Worm (Caenorhabditis elegans) whole organism, L2 larva: ENCODE results near the gene sna-3.

Experiments used
- C34F6.9 ChIP-seq: fragments of 150-350 bp; optimal IDR thresholded peaks from 2 replicates; lab custom pipeline; 2014; ENCODE audit warnings: missing biosample characterization, missing genetic modification characterization
- F13H6.1 ChIP-seq: sonication (generic microtip); optimal IDR thresholded peaks from 2 replicates; lab custom pipeline; 2016; ENCODE audit warnings: missing genetic modification characterization, missing compliant biosample characterization
- R02D3.7 ChIP-seq: fragments of 150-350 bp; optimal IDR thresholded peaks from 2 replicates; lab custom pipeline; 2014; ENCODE audit warnings: missing biosample characterization, missing genetic modification characterization
- Y55F3AM.14 ChIP-seq: fragments of 200-800 bp; sonication (Bioruptor generic); optimal IDR thresholded peaks from 2 replicates; lab custom pipeline; 2018; ENCODE audit warnings: mild to moderate bottlenecking, missing genetic modification characterization, missing compliant biosample characterization
- alr-1 ChIP-seq: fragments of 150-350 bp; optimal IDR thresholded peaks from 2 replicates; lab custom pipeline; 2014; ENCODE audit warnings: missing biosample characterization, missing genetic modification characterization
- aly-2 ChIP-seq: fragments of 150-350 bp; optimal IDR thresholded peaks from 2 replicates; lab custom pipeline; 2014; ENCODE audit warnings: missing biosample characterization, missing genetic modification characterization
- blmp-1 ChIP-seq: sonication (generic microtip); optimal IDR thresholded peaks from 2 replicates; lab custom pipeline; 2017; ENCODE audit warnings: missing genetic modification characterization, mild to moderate bottlenecking, missing compliant biosample characterization, antibody characterized with exemption, moderate library complexity; ENCODE audit not compliant: insufficient read depth
- ceh-16 ChIP-seq: fragments of 150-350 bp; optimal IDR thresholded peaks from 2 replicates; lab custom pipeline; 2014; ENCODE audit warnings: missing biosample characterization, missing genetic modification characterization
- ceh-82 ChIP-seq: fragments of 150-350 bp; optimal IDR thresholded peaks from 2 replicates; lab custom pipeline; 2014; ENCODE audit warnings: missing biosample characterization, missing genetic modification characterization
- crh-2 ChIP-seq: sonication (generic microtip); optimal IDR thresholded peaks from 2 replicates; lab custom pipeline; 2017; ENCODE audit warnings: missing biosample characterization, missing genetic modification characterization
- elt-3 ChIP-seq: sonication (generic microtip); optimal IDR thresholded peaks from 2 replicates; lab custom pipeline; 2017; ENCODE audit warnings: missing biosample characterization, missing genetic modification characterization
- fos-1 ChIP-seq: fragments of 150-350 bp; optimal IDR thresholded peaks from 2 replicates; lab custom pipeline; 2014; ENCODE audit warnings: missing biosample characterization, missing genetic modification characterization
- lin-11 ChIP-seq: fragments of 150-350 bp; sonication (generic microtip); optimal IDR thresholded peaks from 2 replicates; lab custom pipeline; 2014; ENCODE audit warnings: missing biosample characterization, missing genetic modification characterization, inconsistent platforms, mixed read lengths
- lin-13 ChIP-seq: fragments of 150-350 bp; optimal IDR thresholded peaks from 2 replicates; lab custom pipeline; 2014; ENCODE audit warnings: missing biosample characterization, missing genetic modification reagents, missing genetic modification characterization
- lin-39 ChIP-seq: fragments of 150-350 bp; optimal IDR thresholded peaks from 2 replicates; lab custom pipeline; 2014; ENCODE audit warnings: missing biosample characterization, missing genetic modification reagents, missing genetic modification characterization
- lsy-2 ChIP-seq, 2 experiments: fragments of 150-350 bp in 1 of 2; sonication (generic microtip) in 1 of 2; optimal IDR thresholded peaks; 2 replicates each; lab custom pipeline; 2014 to 2017; ENCODE audit warnings: missing biosample characterization in 2 of 2, missing genetic modification characterization in 2 of 2
- mab-5 ChIP-seq: fragments of 150-350 bp; optimal IDR thresholded peaks from 2 replicates; lab custom pipeline; 2014; ENCODE audit warnings: missing biosample characterization, missing genetic modification characterization
- mdl-1 ChIP-seq, 2 experiments: fragments of 150-350 bp in 1 of 2; sonication (generic microtip) in 1 of 2; optimal IDR thresholded peaks; 2 replicates each; lab custom pipeline; 2017; ENCODE audit warnings: missing biosample characterization in 2 of 2, missing genetic modification characterization in 2 of 2
- nhr-12 ChIP-seq: fragments of 150-350 bp; optimal IDR thresholded peaks from 2 replicates; lab custom pipeline; 2014; ENCODE audit warnings: missing biosample characterization, missing genetic modification characterization
- nhr-129 ChIP-seq: fragments of 150-350 bp; optimal IDR thresholded peaks from 2 replicates; lab custom pipeline; 2014; ENCODE audit warnings: missing biosample characterization, missing genetic modification characterization
- nhr-21 ChIP-seq: fragments of 150-350 bp; optimal IDR thresholded peaks from 2 replicates; lab custom pipeline; 2014; ENCODE audit warnings: missing biosample characterization, missing genetic modification characterization
- nhr-23 ChIP-seq: fragments of 150-350 bp; optimal IDR thresholded peaks from 2 replicates; lab custom pipeline; 2014; ENCODE audit warnings: missing biosample characterization, missing genetic modification reagents, missing genetic modification characterization
- nhr-237 ChIP-seq: fragments of 150-350 bp; optimal IDR thresholded peaks from 2 replicates; lab custom pipeline; 2014; ENCODE audit warnings: missing biosample characterization, missing genetic modification characterization
- nhr-25 ChIP-seq: fragments of 150-350 bp; sonication (generic microtip); optimal IDR thresholded peaks from 3 replicates; lab custom pipeline; 2014; ENCODE audit warnings: missing biosample characterization, missing genetic modification characterization
- nhr-6 ChIP-seq: fragments of 150-350 bp; optimal IDR thresholded peaks from 2 replicates; lab custom pipeline; 2014; ENCODE audit warnings: missing biosample characterization, missing genetic modification characterization
- nhr-77 ChIP-seq: fragments of 150-350 bp; optimal IDR thresholded peaks from 2 replicates; lab custom pipeline; 2014; ENCODE audit warnings: missing biosample characterization, missing genetic modification characterization
- sem-4 ChIP-seq: fragments of 150-350 bp; optimal IDR thresholded peaks from 2 replicates; lab custom pipeline; 2014; ENCODE audit warnings: missing biosample characterization, missing genetic modification reagents, missing genetic modification characterization
- skn-1 ChIP-seq: sonication (generic microtip); optimal IDR thresholded peaks from 2 replicates; lab custom pipeline; 2017; ENCODE audit warnings: missing biosample characterization, missing genetic modification characterization
- sma-3 ChIP-seq: sonication (generic microtip); optimal IDR thresholded peaks from 2 replicates; lab custom pipeline; 2016; ENCODE audit warnings: missing genetic modification reagents, missing genetic modification characterization, missing compliant biosample characterization
- sma-9 ChIP-seq, 2 experiments: fragments of 150-350 bp in 1 of 2; sonication (generic microtip) in 1 of 2; optimal IDR thresholded peaks; 2 replicates each; lab custom pipeline; 2014 to 2016; ENCODE audit warnings: missing genetic modification characterization in 2 of 2, mild to moderate bottlenecking in 1 of 2, missing biosample characterization in 1 of 2, missing compliant biosample characterization in 1 of 2, missing genetic modification reagents in 1 of 2, moderate library complexity in 1 of 2
- snpc-4 ChIP-seq: fragments of 150-350 bp; optimal IDR thresholded peaks from 2 replicates; lab custom pipeline; 2014; ENCODE audit warnings: missing biosample characterization, missing genetic modification characterization
- unc-39 ChIP-seq: fragments of 150-350 bp; optimal IDR thresholded peaks from 2 replicates; lab custom pipeline; 2014; ENCODE audit warnings: missing biosample characterization, missing genetic modification characterization
- unc-62 ChIP-seq: fragments of 150-350 bp; optimal IDR thresholded peaks from 2 replicates; lab custom pipeline; 2014; ENCODE audit warnings: missing biosample characterization, missing genetic modification reagents, missing genetic modification characterization
- zag-1 ChIP-seq: fragments of 150-350 bp; optimal IDR thresholded peaks from 2 replicates; lab custom pipeline; 2014; ENCODE audit warnings: missing biosample characterization, missing genetic modification characterization
- ztf-1 ChIP-seq: fragments of 200-800 bp; sonication (Bioruptor generic); conservative IDR thresholded peaks from 2 replicates; pipeline ENCODE4 v1.3.6; 2022; ENCODE audit warnings: missing genetic modification characterization, missing compliant biosample characterization
- ztf-11 ChIP-seq: sonication (generic microtip); optimal IDR thresholded peaks from 2 replicates; lab custom pipeline; 2017; ENCODE audit warnings: missing biosample characterization, missing genetic modification characterization
- ztf-4 ChIP-seq: fragments of 150-350 bp; optimal IDR thresholded peaks from 2 replicates; lab custom pipeline; 2014; ENCODE audit warnings: missing biosample characterization, missing genetic modification characterization

Gene sna-3

DNA sequence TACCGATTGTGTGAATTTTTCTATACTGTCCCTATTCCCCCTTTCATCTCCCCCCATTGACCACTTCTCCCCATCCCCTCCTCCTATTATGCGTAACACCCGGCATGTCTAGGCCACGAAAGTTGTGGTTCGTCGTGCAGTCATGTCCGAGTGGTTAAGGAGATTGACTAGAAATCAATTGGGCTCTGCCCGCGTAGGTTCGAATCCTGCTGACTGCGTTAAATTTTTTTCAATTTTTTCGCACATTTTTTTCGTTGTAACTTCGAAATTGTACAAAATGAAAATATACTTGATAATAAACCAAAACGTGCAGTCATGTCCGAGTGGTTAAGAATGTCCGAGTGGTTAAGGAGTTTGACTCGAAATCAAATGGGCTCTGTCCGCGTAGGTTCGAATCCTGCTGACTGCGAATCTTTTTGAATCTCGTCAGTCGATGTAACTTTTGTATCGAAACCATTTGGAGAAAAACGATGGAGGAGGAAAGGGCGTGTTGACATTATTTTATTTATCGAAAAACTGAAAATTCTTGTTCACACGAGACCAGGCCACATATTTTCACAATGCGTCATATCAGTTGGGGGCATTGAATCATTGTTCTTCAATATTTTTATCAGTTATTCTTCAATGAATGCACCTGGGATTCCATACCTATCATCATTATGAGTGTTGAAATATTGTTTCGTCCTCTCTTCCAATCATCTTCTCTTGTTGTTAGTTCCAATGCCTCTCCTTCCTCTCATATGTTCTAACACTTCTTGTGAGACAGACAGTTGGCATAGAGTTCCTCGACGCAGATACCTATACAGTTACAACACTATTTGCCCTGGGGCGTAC, 47.2 kb downstream of the sna-3 start, which contains the start of gene nfm-1 (continued):
- TF ChIP-seq aly-2 (tag; lab: Kevin White, UChicago) (no peak), F13H6.1 (peak; percentile 52), alr-1 (tag; lab: Kevin White, UChicago) (no peak), nhr-129 (peak; percentile 72), nhr-6 (tag; lab: Kevin White, UChicago) (no peak), lin-39 (tag; lab: Kevin White, UChicago) (no peak), sem-4 (tag; lab: Kevin White, UChicago) (no peak), sma-3 (GFP tag; lab: Kevin White, UChicago) (peak; percentile 56), skn-1 (peak; percentile 68), mab-5 (tag; lab: Kevin White, UChicago) (no peak), zag-1 (no peak), lsy-2 (tag; optimal IDR thresholded peaks at IDR 0.05; lab: Kevin White, UChicago) (peak; percentile 57 to 68), nhr-77 (tag; lab: Kevin White, UChicago) (no peak), lin-11 (peak; percentile 70), ceh-16 (tag; lab: Kevin White, UChicago) (no peak), ztf-1 (GFP tag; lab: Robert Waterston, UW) (no peak), nhr-21 (tag; lab: Kevin White, UChicago) (peak; percentile 60), C34F6.9 (tag; lab: Kevin White, UChicago) (peak; percentile 41), ztf-4 (tag; lab: Kevin White, UChicago) (peak; percentile 54), nhr-12 (tag; lab: Kevin White, UChicago) (no peak), unc-39 (tag; lab: Kevin White, UChicago) (no peak), crh-2 (tag; lab: Kevin White, UChicago) (peak; percentile 47), fos-1 (tag; lab: Kevin White, UChicago) (peak; percentile 95), Y55F3AM.14 (GFP tag; lab: Kevin White, UChicago) (no peak)

- TF ChIP-seq sma-9 (GFP tag; optimal IDR thresholded peaks at IDR 0.05; lab: Kevin White, UChicago) (peak; percentile 71), sma-9 (tag; optimal IDR thresholded peaks at IDR 0.05; lab: Kevin White, UChicago) (no peak), skn-1 (no peak), F13H6.1 (peak; percentile 69), crh-2 (tag; lab: Kevin White, UChicago) (no peak), snpc-4 (tag; lab: Kevin White, UChicago) (no peak), lin-13 (GFP tag; lab: Kevin White, UChicago) (no peak), nhr-129 (peak; percentile 56), fos-1 (tag; lab: Kevin White, UChicago) (no peak)
These were observed 48.2 kb downstream of the sna-3 start, which contains the start of gene anmt-2 for ce11 chrIII:6157708-6158321. Gene anmt-2 (minus strand): TSS chrIII:6157758.

DNA sequence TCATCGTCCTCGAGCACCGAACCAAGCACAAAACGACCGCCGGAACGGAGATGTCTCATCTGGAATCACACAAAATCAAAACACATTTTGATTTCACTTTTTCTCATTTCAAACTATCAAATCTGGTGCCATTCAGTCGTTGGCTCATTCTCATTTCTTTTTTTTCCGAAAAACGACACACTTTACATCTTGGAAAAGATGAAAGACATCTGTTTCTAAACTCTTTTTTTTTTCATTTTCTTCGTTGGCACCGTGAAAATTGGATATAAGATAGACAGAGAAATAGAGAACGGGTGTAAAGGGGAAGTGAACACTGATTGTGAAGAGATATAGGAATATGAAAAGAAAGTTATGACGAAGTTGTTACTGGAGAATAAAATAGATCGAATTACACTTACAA, 50.2 kb downstream of the sna-3 start:
- no peak for TF ChIP-seq R02D3.7
- no peak for TF ChIP-seq nhr-25
- TF ChIP-seq F13H6.1, result peak; percentile 23
- TF ChIP-seq nhr-77 (tag; lab: Kevin White, UChicago), result no peak
- no peak for TF ChIP-seq unc-62
- TF ChIP-seq nhr-237 (tag; lab: Kevin White, UChicago), result no peak
- TF ChIP-seq C34F6.9 (tag; lab: Kevin White, UChicago), result peak; percentile 33
- TF ChIP-seq elt-3 (tag; lab: Kevin White, UChicago), result no peak
- no peak for TF ChIP-seq mdl-1 (tag; optimal IDR thresholded peaks at IDR 0.05; lab: Kevin White, UChicago)
- TF ChIP-seq nhr-6 (tag; lab: Kevin White, UChicago), result no peak

DNA sequence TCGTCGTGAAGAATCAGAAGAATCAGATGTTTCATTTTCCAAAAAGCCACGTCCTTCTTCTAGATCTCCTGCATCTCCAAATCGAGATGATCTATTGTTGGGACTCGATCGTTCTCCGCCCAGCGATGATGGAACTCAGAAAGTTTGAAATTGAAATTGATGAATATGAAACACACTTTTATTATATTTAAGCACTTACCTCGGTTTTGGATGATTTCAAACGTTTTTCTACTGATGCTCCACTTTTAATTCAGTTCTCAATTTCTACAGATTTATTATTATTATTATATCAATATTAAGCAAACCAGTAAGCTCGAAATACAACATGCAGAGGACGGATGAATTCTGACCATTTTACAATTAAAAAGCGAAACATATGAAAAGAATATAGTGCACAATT, 51.4 kb downstream of the sna-3 start:
- TF ChIP-seq ceh-82 (no peak), ceh-16 (tag; lab: Kevin White, UChicago) (no peak), lin-39 (tag; lab: Kevin White, UChicago) (no peak), nhr-23 (no peak), ztf-4 (tag; lab: Kevin White, UChicago) (no peak), sem-4 (tag; lab: Kevin White, UChicago) (no peak), unc-39 (tag; lab: Kevin White, UChicago) (no peak), nhr-12 (tag; lab: Kevin White, UChicago) (no peak), ztf-11 (no peak), sma-3 (GFP tag; lab: Kevin White, UChicago) (no peak), blmp-1 (no peak)
- TF ChIP-seq, all 48 proteins: peak for 0
